Worm (Caenorhabditis elegans) whole organism, L4 larva: ENCODE data around the gene sec-6.
A peak's percentile ranks its signal among the peaks of the same experiment; 100 is the strongest.

ENCODE experiments used
- D1046.2 ChIP-seq: fragments of 200-800 bp; sonication (Bioruptor generic); IDR thresholded peaks from 2 replicates; pipeline ENCODE4 v1.3.6; 2022; ENCODE audit warnings: missing genetic modification characterization, missing compliant biosample characterization
- F10B5.3 ChIP-seq: sonication (generic microtip); optimal IDR thresholded peaks from 2 replicates; lab custom pipeline; 2016; ENCODE audit warnings: mild to moderate bottlenecking, missing genetic modification characterization, missing compliant biosample characterization
- F37D6.2 ChIP-seq: sonication (generic microtip); optimal IDR thresholded peaks from 2 replicates; lab custom pipeline; 2016; ENCODE audit warnings: mild to moderate bottlenecking, missing genetic modification characterization, missing compliant biosample characterization
- F49E8.2 ChIP-seq: sonication (generic microtip); optimal IDR thresholded peaks from 2 replicates; lab custom pipeline; 2016; ENCODE audit warnings: missing compliant biosample characterization, mild to moderate bottlenecking, missing genetic modification characterization, borderline replicate concordance
- R02D3.7 ChIP-seq: fragments of 150-350 bp; sonication (generic microtip); optimal IDR thresholded peaks from 3 replicates; lab custom pipeline; 2014; ENCODE audit warnings: missing biosample characterization, missing genetic modification characterization
- T20F7.1 ChIP-seq: fragments of 200-800 bp; sonication (Bioruptor generic); optimal IDR thresholded peaks from 2 replicates; lab custom pipeline; 2018; ENCODE audit warnings: mild to moderate bottlenecking, missing genetic modification characterization, missing compliant biosample characterization
- T26A8.4 ChIP-seq: fragments of 200-800 bp; sonication (Bioruptor generic); IDR thresholded peaks from 2 replicates; pipeline ENCODE4 v1.3.6; 2022; ENCODE audit warnings: missing genetic modification characterization, missing compliant biosample characterization
- Y75B8A.6 ChIP-seq: fragments of 200-800 bp; sonication (Bioruptor generic); IDR thresholded peaks from 2 replicates; pipeline ENCODE4 v1.3.6; 2022; ENCODE audit warnings: missing genetic modification reagents, missing genetic modification characterization, missing compliant biosample characterization
- aly-2 ChIP-seq: sonication (generic microtip); optimal IDR thresholded peaks from 2 replicates; lab custom pipeline; 2018; ENCODE audit warnings: missing biosample characterization, missing genetic modification characterization
- ama-1 ChIP-seq: fragments of 150-350 bp; optimal IDR thresholded peaks from 2 replicates; lab custom pipeline; 2014; ENCODE audit warnings: inconsistent platforms, mixed read lengths
- arid-1 ChIP-seq: fragments of 200-800 bp; sonication (Bioruptor generic); conservative IDR thresholded peaks from 2 replicates; pipeline ENCODE4 v1.3.6; 2022; ENCODE audit warnings: missing genetic modification reagents, missing genetic modification characterization, missing compliant biosample characterization
- ceh-20 ChIP-seq: fragments of 200-800 bp; sonication (Bioruptor generic); IDR thresholded peaks from 2 replicates; pipeline ENCODE4 v1.3.6; 2022; ENCODE audit warnings: missing genetic modification reagents, missing genetic modification characterization, missing compliant biosample characterization
- ceh-28 ChIP-seq: fragments of 150-350 bp; optimal IDR thresholded peaks from 2 replicates; lab custom pipeline; 2014; ENCODE audit warnings: missing biosample characterization, missing genetic modification reagents, missing genetic modification characterization
- ceh-32 ChIP-seq: sonication (generic microtip); optimal IDR thresholded peaks from 2 replicates; lab custom pipeline; 2016; ENCODE audit warnings: mild to moderate bottlenecking, missing genetic modification characterization, missing compliant biosample characterization; ENCODE audit not compliant: poor library complexity
- ces-1 ChIP-seq: fragments of 150-350 bp; sonication (generic microtip); optimal IDR thresholded peaks from 4 replicates; lab custom pipeline; 2014; ENCODE audit warnings: missing biosample characterization, missing genetic modification reagents, missing genetic modification characterization
- ctbp-1 ChIP-seq: fragments of 200-800 bp; sonication (Bioruptor generic); IDR thresholded peaks from 2 replicates; pipeline ENCODE4 v1.3.6; 2022; ENCODE audit warnings: missing genetic modification reagents, missing genetic modification characterization, missing compliant biosample characterization
- daf-19 ChIP-seq: fragments of 200-800 bp; sonication (Bioruptor generic); conservative IDR thresholded peaks from 2 replicates; pipeline ENCODE4 v1.3.6; 2022; ENCODE audit warnings: missing genetic modification characterization, missing compliant biosample characterization
- daf-8 ChIP-seq: fragments of 200-800 bp; sonication (Bioruptor generic); IDR thresholded peaks from 2 replicates; pipeline ENCODE4 v1.3.6; 2022; ENCODE audit warnings: missing genetic modification characterization, missing compliant biosample characterization
- dmd-8 ChIP-seq: fragments of 200-800 bp; sonication (Bioruptor generic); IDR thresholded peaks from 2 replicates; pipeline ENCODE4 v1.3.6; 2022; ENCODE audit warnings: missing genetic modification characterization, missing compliant biosample characterization
- dmd-9 ChIP-seq: fragments of 200-800 bp; sonication (Bioruptor generic); IDR thresholded peaks from 2 replicates; pipeline ENCODE4 v1.3.6; 2022; ENCODE audit warnings: missing genetic modification reagents, missing genetic modification characterization, missing compliant biosample characterization
- egl-27 ChIP-seq: sonication (generic microtip); optimal IDR thresholded peaks from 3 replicates; lab custom pipeline; 2017; ENCODE audit warnings: missing biosample characterization, missing genetic modification reagents, missing genetic modification characterization
- fos-1 ChIP-seq: fragments of 150-350 bp; optimal IDR thresholded peaks from 2 replicates; lab custom pipeline; 2014; ENCODE audit warnings: missing biosample characterization, missing genetic modification characterization
- hif-1 ChIP-seq, 2 experiments: sonication (generic microtip); optimal IDR thresholded peaks; 2 replicates each; lab custom pipeline; 2016 to 2017; ENCODE audit warnings: missing compliant biosample characterization in 2 of 2, missing genetic modification characterization in 2 of 2, missing genetic modification reagents in 2 of 2, missing genotype in 2 of 2, mild to moderate bottlenecking in 1 of 2
- hlh-11 ChIP-seq: fragments of 200-800 bp; sonication (Bioruptor generic); optimal IDR thresholded peaks from 2 replicates; lab custom pipeline; 2018; ENCODE audit warnings: mild to moderate bottlenecking, missing genetic modification characterization, missing compliant biosample characterization
- hmg-1.1 ChIP-seq: fragments of 200-800 bp; sonication (Bioruptor generic); IDR thresholded peaks from 2 replicates; pipeline ENCODE4 v1.3.6; 2022; ENCODE audit warnings: missing genetic modification reagents, missing genetic modification characterization, missing compliant biosample characterization
- jun-1 ChIP-seq: fragments of 150-350 bp; optimal IDR thresholded peaks from 2 replicates; lab custom pipeline; 2014; ENCODE audit warnings: missing biosample characterization, missing genetic modification reagents, missing genetic modification characterization
- lim-7 ChIP-seq: fragments of 200-800 bp; sonication (Bioruptor generic); IDR thresholded peaks from 2 replicates; pipeline ENCODE4 v1.3.6; 2022; ENCODE audit warnings: missing genetic modification characterization, missing compliant biosample characterization
- lin-29 ChIP-seq: fragments of 200-800 bp; sonication (Bioruptor generic); IDR thresholded peaks from 2 replicates; pipeline ENCODE4 v1.3.6; 2022; ENCODE audit warnings: missing genetic modification reagents, missing genetic modification characterization, missing compliant biosample characterization
- lin-39 ChIP-seq: fragments of 150-350 bp; optimal IDR thresholded peaks from 2 replicates; lab custom pipeline; 2014; ENCODE audit warnings: missing biosample characterization, missing genetic modification reagents, missing genetic modification characterization
- mdl-1 ChIP-seq, 2 experiments: fragments of 150-350 bp in 1 of 2; sonication (generic microtip) in 1 of 2; optimal IDR thresholded peaks; 2 replicates each; lab custom pipeline; 2014 to 2017; ENCODE audit warnings: missing biosample characterization in 2 of 2, missing genetic modification characterization in 2 of 2
- mxl-3 ChIP-seq: fragments of 200-800 bp; sonication (Bioruptor generic); optimal IDR thresholded peaks from 2 replicates; lab custom pipeline; 2018; ENCODE audit warnings: mild to moderate bottlenecking, missing genetic modification characterization, missing compliant biosample characterization
- nhr-10 ChIP-seq: fragments of 150-350 bp; optimal IDR thresholded peaks from 2 replicates; lab custom pipeline; 2014; ENCODE audit warnings: missing biosample characterization, missing genetic modification characterization
- nhr-102 ChIP-seq: sonication (generic microtip); optimal IDR thresholded peaks from 2 replicates; lab custom pipeline; 2016; ENCODE audit warnings: mild to moderate bottlenecking, missing genetic modification characterization, moderate library complexity, missing compliant biosample characterization
- nhr-11 ChIP-seq: fragments of 150-350 bp; optimal IDR thresholded peaks from 2 replicates; lab custom pipeline; 2014; ENCODE audit warnings: missing biosample characterization, missing genetic modification characterization
- nhr-111 ChIP-seq: fragments of 200-800 bp; sonication (Bioruptor generic); optimal IDR thresholded peaks from 2 replicates; lab custom pipeline; 2018; ENCODE audit warnings: mild to moderate bottlenecking, missing genetic modification characterization, missing compliant biosample characterization
- nhr-237 ChIP-seq: sonication (generic microtip); optimal IDR thresholded peaks from 2 replicates; lab custom pipeline; 2017; ENCODE audit warnings: missing biosample characterization, missing genetic modification characterization
- nhr-25 ChIP-seq: sonication (generic microtip); optimal IDR thresholded peaks from 2 replicates; lab custom pipeline; 2017; ENCODE audit warnings: missing genetic modification characterization, mild to moderate bottlenecking, missing compliant biosample characterization, antibody characterized with exemption, moderate library complexity, borderline replicate concordance; ENCODE audit not compliant: insufficient read depth
- nhr-48 ChIP-seq: sonication (generic microtip); optimal IDR thresholded peaks from 2 replicates; lab custom pipeline; 2016; ENCODE audit warnings: mild to moderate bottlenecking, missing genetic modification characterization, missing compliant biosample characterization
- nhr-76 ChIP-seq: fragments of 150-350 bp; optimal IDR thresholded peaks from 2 replicates; lab custom pipeline; 2014; ENCODE audit warnings: missing biosample characterization, missing genetic modification characterization
- nhr-77 ChIP-seq: fragments of 150-350 bp; optimal IDR thresholded peaks from 2 replicates; lab custom pipeline; 2014; ENCODE audit warnings: missing biosample characterization, missing genetic modification characterization
- php-3 ChIP-seq: fragments of 200-800 bp; sonication (Bioruptor generic); IDR thresholded peaks from 2 replicates; pipeline ENCODE4 v1.3.6; 2022; ENCODE audit warnings: missing genetic modification reagents, missing genetic modification characterization, missing compliant biosample characterization
- rbr-2 ChIP-seq: sonication (generic microtip); optimal IDR thresholded peaks from 2 replicates; lab custom pipeline; 2016; ENCODE audit warnings: missing genotype, missing genetic modification characterization, missing compliant biosample characterization
- sdz-12 ChIP-seq: fragments of 200-800 bp; sonication (Bioruptor generic); optimal IDR thresholded peaks from 2 replicates; lab custom pipeline; 2018; ENCODE audit warnings: mild to moderate bottlenecking, missing genetic modification characterization, missing compliant biosample characterization
- set-16 ChIP-seq: fragments of 200-800 bp; sonication (Bioruptor generic); IDR thresholded peaks from 2 replicates; pipeline ENCODE4 v1.3.6; 2022; ENCODE audit warnings: missing genetic modification reagents, missing genetic modification characterization, missing compliant biosample characterization
- snpc-1.2 ChIP-seq: fragments of 200-800 bp; sonication (Bioruptor generic); IDR thresholded peaks from 2 replicates; pipeline ENCODE4 v1.3.6; 2022; ENCODE audit warnings: missing genetic modification reagents, missing genetic modification characterization, missing compliant biosample characterization
- snpc-4 ChIP-seq: fragments of 150-350 bp; optimal IDR thresholded peaks from 2 replicates; lab custom pipeline; 2014; ENCODE audit warnings: missing biosample characterization, missing genetic modification characterization
- tag-97 ChIP-seq: fragments of 200-800 bp; sonication (Bioruptor generic); IDR thresholded peaks from 2 replicates; pipeline ENCODE4 v1.3.6; 2022; ENCODE audit warnings: missing genetic modification characterization, missing compliant biosample characterization
- unc-39 ChIP-seq: sonication (generic microtip); optimal IDR thresholded peaks from 2 replicates; lab custom pipeline; 2017; ENCODE audit warnings: missing biosample characterization, missing genetic modification characterization
- zag-1 ChIP-seq: fragments of 150-350 bp; optimal IDR thresholded peaks from 2 replicates; lab custom pipeline; 2014; ENCODE audit warnings: missing biosample characterization, missing genetic modification characterization
- zfp-2 ChIP-seq: sonication (generic microtip); optimal IDR thresholded peaks from 2 replicates; lab custom pipeline; 2016; ENCODE audit warnings: mild to moderate bottlenecking, missing genetic modification characterization, missing compliant biosample characterization
- zip-11 ChIP-seq: fragments of 200-800 bp; sonication (Bioruptor generic); IDR thresholded peaks from 2 replicates; pipeline ENCODE4 v1.3.6; 2022; ENCODE audit warnings: missing genetic modification characterization, missing compliant biosample characterization

sec-6 gene

ce11 chrII:5358137-5358745 is 1.1 kb upstream of the sec-6 start, which contains the start of the genes F09E5.11 and bmy-1 (continued):
- no peak for TF ChIP-seq ceh-32 (tag; lab: Kevin White, UChicago)
- no peak for TF ChIP-seq nhr-76 (tag; lab: Kevin White, UChicago)
- no peak for TF ChIP-seq zip-11 (GFP tag; lab: Robert Waterston, UW)
- TF ChIP-seq hmg-1.1, result peak; percentile 72
- TF ChIP-seq jun-1 (tag; lab: Kevin White, UChicago), result no peak
- peak; percentile 83 for TF ChIP-seq dmd-9 (GFP tag; lab: Robert Waterston, UW)
- TF ChIP-seq nhr-77 (tag; lab: Kevin White, UChicago), result peak; percentile 70
- TF ChIP-seq nhr-25, result peak; percentile 2
- no peak for TF ChIP-seq daf-19 (GFP tag; lab: Robert Waterston, UW)
- no peak for TF ChIP-seq daf-8 (GFP tag; lab: Robert Waterston, UW)
- TF ChIP-seq sdz-12 (GFP tag; lab: Kevin White, UChicago), result peak; percentile 27
- TF ChIP-seq php-3, result 0 out of 2 replicates have a peak, but pooled peaks have one; percentile 15
- no peak for TF ChIP-seq zfp-2 (tag; lab: Kevin White, UChicago)
- TF ChIP-seq snpc-1.2 (GFP tag; lab: Robert Waterston, UW), result 0 out of 2 replicates have a peak, but pooled peaks have one; percentile 59
- TF ChIP-seq F49E8.2 (tag; lab: Kevin White, UChicago), result no peak
- TF ChIP-seq dmd-8 (GFP tag; lab: Robert Waterston, UW), result no peak
- peak in 1 of 2 experiments; percentile 94 for TF ChIP-seq hif-1 (tag; optimal IDR thresholded peaks at IDR 0.05; lab: Kevin White, UChicago)
- no peak for TF ChIP-seq nhr-10
- no peak for TF ChIP-seq zag-1 (tag; lab: Kevin White, UChicago)
- peak; percentile 23; the same call in 1 of the 2 replicates for TF ChIP-seq lim-7 (GFP tag; lab: Robert Waterston, UW)
- no peak for TF ChIP-seq nhr-237
- TF ChIP-seq rbr-2 (tag; lab: Kevin White, UChicago), result peak; percentile 82
- TF ChIP-seq T20F7.1 (GFP tag; lab: Kevin White, UChicago), result peak; percentile 44
- TF ChIP-seq tag-97, result no peak
- no peak for TF ChIP-seq nhr-111 (GFP tag; lab: Kevin White, UChicago)
- no peak for TF ChIP-seq lin-39 (tag; lab: Kevin White, UChicago)
- peak; percentile 61; the same call in 1 of the 2 replicates for TF ChIP-seq arid-1 (GFP tag; lab: Robert Waterston, UW)
- TF ChIP-seq aly-2 (tag; lab: Kevin White, UChicago), result no peak
- TF ChIP-seq ceh-20 (GFP tag; lab: Robert Waterston, UW), result peak; percentile 78
- TF ChIP-seq egl-27 (tag; lab: Kevin White, UChicago), result no peak
- no peak for TF ChIP-seq F10B5.3
- TF ChIP-seq F37D6.2 (tag; lab: Kevin White, UChicago), result peak; percentile 58
- TF ChIP-seq nhr-11 (tag; lab: Kevin White, UChicago), result peak; percentile 47
- no peak for TF ChIP-seq fos-1
- TF ChIP-seq unc-39 (tag; lab: Kevin White, UChicago), result no peak
- TF ChIP-seq ces-1 (GFP tag; lab: Kevin White, UChicago), result no peak
- no peak for TF ChIP-seq ceh-28 (tag; lab: Kevin White, UChicago)
- TF ChIP-seq ctbp-1, result 0 out of 2 replicates have a peak, but pooled peaks have one; percentile 54
- TF ChIP-seq T26A8.4 (GFP tag; lab: Robert Waterston, UW), result peak; percentile 80
- peak; percentile 54 for TF ChIP-seq set-16 (GFP tag; lab: Robert Waterston, UW)
- TF ChIP-seq R02D3.7 (tag; lab: Kevin White, UChicago), result peak; percentile 93
- TF ChIP-seq hlh-11 (tag; lab: Kevin White, UChicago), result peak; percentile 80
- peak; percentile 7 for TF ChIP-seq nhr-48 (tag; lab: Kevin White, UChicago)
- peak; percentile 19 for TF ChIP-seq ama-1 (lab: Kevin White, UChicago)
- TF ChIP-seq lin-29 (GFP tag; lab: Robert Waterston, UW), result no peak
- no peak for TF ChIP-seq D1046.2
- no peak for TF ChIP-seq snpc-4
- peak; percentile 87 for TF ChIP-seq mxl-3 (GFP tag; lab: Kevin White, UChicago)
- TF ChIP-seq mdl-1 (tag; optimal IDR thresholded peaks at IDR 0.05; lab: Kevin White, UChicago), result peak in 1 of 2 experiments; percentile 36
- TF ChIP-seq Y75B8A.6 (GFP tag; lab: Robert Waterston, UW), result no peak
- TF ChIP-seq nhr-102 (tag; lab: Kevin White, UChicago), result peak; percentile 60
